Fruit fly (Drosophila melanogaster) whole organism, prepupa: ENCODE data around the gene Atf3.

Experiments
- CG11902 ChIP-seq: fragments of 200-800 bp; sonication (Bioruptor generic); optimal IDR thresholded peaks from 3 replicates; lab custom pipeline; 2016; ENCODE audit warnings: missing biosample characterization, missing genetic modification characterization
- CG6854 ChIP-seq: fragments of 200-800 bp; sonication (Bioruptor generic); optimal IDR thresholded peaks from 2 replicates; lab custom pipeline; 2017; ENCODE audit warnings: missing biosample characterization, mild to moderate bottlenecking, missing genetic modification characterization
- dsx ChIP-seq: fragments of 200-800 bp; optimal IDR thresholded peaks from 3 replicates; lab custom pipeline; 2019; ENCODE audit warnings: missing biosample characterization, mild to moderate bottlenecking, missing genetic modification characterization, moderate library complexity; ENCODE audit not compliant: poor library complexity, severe bottlenecking
- eg ChIP-seq: fragments of 200-800 bp; sonication (Bioruptor generic); IDR thresholded peaks from 3 replicates; pipeline ENCODE4 v1.3.6; 2022; ENCODE audit warnings: missing biosample characterization, missing genetic modification characterization
- fd85E ChIP-seq: fragments of 200-800 bp; sonication (Bioruptor generic); optimal IDR thresholded peaks from 3 replicates; lab custom pipeline; 2016; ENCODE audit warnings: missing biosample characterization, missing genetic modification characterization

dm6 chrX:1262536-1263263 is 12.4 kb downstream of the Atf3 start:
- TF ChIP-seq eg (GFP tag; lab: Robert Waterston, UW) (no peak), CG11902 (GFP tag; lab: Kevin White, UChicago) (no peak), CG6854 (no peak), fd85E (GFP tag; lab: Kevin White, UChicago) (no peak), dsx (no peak)
